Fruit fly (Drosophila melanogaster) whole organism, prepupa: Measurements from ENCODE around the gene alpha-Est9.

Experiments used
- CG10669 ChIP-seq: fragments of 200-800 bp; sonication (Bioruptor generic); optimal IDR thresholded peaks from 3 replicates; lab custom pipeline; 2018; ENCODE audit warnings: missing biosample characterization, mild to moderate bottlenecking, missing genetic modification characterization, moderate library complexity
- CG11762 ChIP-seq: fragments of 200-800 bp; sonication (Bioruptor generic); optimal IDR thresholded peaks from 3 replicates; lab custom pipeline; 2016; ENCODE audit warnings: missing biosample characterization, missing genetic modification characterization; ENCODE audit not compliant: insufficient read depth
- CG15336 ChIP-seq: fragments of 200-800 bp; sonication (Bioruptor generic); IDR thresholded peaks from 2 replicates; pipeline ENCODE4 v1.3.6; 2022; ENCODE audit warnings: missing biosample characterization, missing genetic modification characterization
- CG1621 ChIP-seq: fragments of 200-800 bp; sonication (Bioruptor generic); optimal IDR thresholded peaks from 3 replicates; lab custom pipeline; 2018; ENCODE audit warnings: missing biosample characterization, mild to moderate bottlenecking, missing genetic modification characterization
- CG31627 ChIP-seq: fragments of 200-800 bp; sonication (Bioruptor generic); optimal IDR thresholded peaks from 3 replicates; lab custom pipeline; 2016; ENCODE audit warnings: missing biosample characterization, missing genetic modification characterization
- CG32006 ChIP-seq: fragments of 200-800 bp; sonication (Bioruptor generic); optimal IDR thresholded peaks from 3 replicates; lab custom pipeline; 2017; ENCODE audit warnings: missing biosample characterization, mild to moderate bottlenecking, missing genetic modification characterization
- CG3919 ChIP-seq: fragments of 200-800 bp; sonication (Bioruptor generic); optimal IDR thresholded peaks from 3 replicates; lab custom pipeline; 2016; ENCODE audit warnings: missing biosample characterization, missing genetic modification characterization
- CG4318 ChIP-seq: fragments of 200-800 bp; sonication (Bioruptor generic); optimal IDR thresholded peaks from 3 replicates; lab custom pipeline; 2017; ENCODE audit warnings: missing biosample characterization, mild to moderate bottlenecking, missing genetic modification characterization
- CG6163 ChIP-seq: fragments of 200-800 bp; sonication (Bioruptor generic); IDR thresholded peaks from 3 replicates; pipeline ENCODE4 v1.3.6; 2022; ENCODE audit warnings: missing biosample characterization, missing genetic modification characterization
- CG6276 ChIP-seq: fragments of 200-800 bp; sonication (Bioruptor generic); optimal IDR thresholded peaks from 2 replicates; lab custom pipeline; 2017; ENCODE audit warnings: missing biosample characterization, mild to moderate bottlenecking, missing genetic modification characterization
- CG6792 ChIP-seq: fragments of 200-800 bp; sonication (Bioruptor generic); optimal IDR thresholded peaks from 3 replicates; lab custom pipeline; 2016; ENCODE audit warnings: missing biosample characterization, missing genetic modification characterization
- CG6854 ChIP-seq: fragments of 200-800 bp; sonication (Bioruptor generic); optimal IDR thresholded peaks from 2 replicates; lab custom pipeline; 2017; ENCODE audit warnings: missing biosample characterization, mild to moderate bottlenecking, missing genetic modification characterization
- CG8319 ChIP-seq: fragments of 200-800 bp; sonication (Bioruptor generic); optimal IDR thresholded peaks from 3 replicates; lab custom pipeline; 2016; ENCODE audit warnings: missing biosample characterization, missing genetic modification characterization
- CG9139 ChIP-seq: fragments of 200-800 bp; sonication (Bioruptor generic); optimal IDR thresholded peaks from 3 replicates; lab custom pipeline; 2017; ENCODE audit warnings: missing biosample characterization, mild to moderate bottlenecking, missing genetic modification characterization
- Eip75B ChIP-seq: fragments of 200-800 bp; sonication (Bioruptor generic); optimal IDR thresholded peaks from 3 replicates; lab custom pipeline; 2016; ENCODE audit warnings: missing biosample characterization, missing genetic modification characterization
- Eip78C ChIP-seq: fragments of 200-800 bp; sonication (Bioruptor generic); peaks from one replicate; lab custom pipeline; 2016; ENCODE audit warnings: missing biosample characterization, missing genetic modification characterization
- Eip93F ChIP-seq: fragments of 200-800 bp; sonication (Bioruptor generic); optimal IDR thresholded peaks from 2 replicates; lab custom pipeline; 2016; ENCODE audit warnings: missing biosample characterization, mild to moderate bottlenecking, missing genetic modification characterization
- Ets21C ChIP-seq: fragments of 200-800 bp; sonication (Bioruptor generic); optimal IDR thresholded peaks from 3 replicates; lab custom pipeline; 2016; ENCODE audit warnings: missing biosample characterization, missing genetic modification characterization
- Gug ChIP-seq: fragments of 200-800 bp; sonication (Bioruptor generic); IDR thresholded peaks from 2 replicates; pipeline ENCODE4 v1.3.6; 2022; ENCODE audit warnings: missing biosample characterization, missing genetic modification characterization
- Hr38 ChIP-seq: sonication (Bioruptor generic); optimal IDR thresholded peaks from 2 replicates; lab custom pipeline; 2016; ENCODE audit warnings: missing biosample characterization, missing genetic modification characterization
- Lpt ChIP-seq: fragments of 200-800 bp; sonication (Bioruptor generic); optimal IDR thresholded peaks from 3 replicates; lab custom pipeline; 2016; ENCODE audit warnings: missing biosample characterization, missing genetic modification characterization
- Met ChIP-seq: fragments of 200-800 bp; sonication (Bioruptor generic); optimal IDR thresholded peaks from 3 replicates; lab custom pipeline; 2016; ENCODE audit warnings: missing biosample characterization, missing genetic modification characterization
- OdsH ChIP-seq: fragments of 200-800 bp; sonication (Bioruptor generic); optimal IDR thresholded peaks from 3 replicates; lab custom pipeline; 2016; ENCODE audit warnings: missing biosample characterization, missing genetic modification characterization
- Sox14 ChIP-seq: fragments of 200-800 bp; sonication (Bioruptor generic); optimal IDR thresholded peaks from 3 replicates; lab custom pipeline; 2016; ENCODE audit warnings: missing biosample characterization, missing genetic modification characterization
- Sox15 ChIP-seq: fragments of 200-800 bp; sonication (Bioruptor generic); optimal IDR thresholded peaks from 3 replicates; lab custom pipeline; 2016; ENCODE audit warnings: missing biosample characterization, missing genetic modification characterization
- achi ChIP-seq: fragments of 200-800 bp; sonication (Bioruptor generic); optimal IDR thresholded peaks from 3 replicates; lab custom pipeline; 2016; ENCODE audit warnings: missing biosample characterization, missing genetic modification characterization
- fd59A ChIP-seq: fragments of 200-800 bp; sonication (Bioruptor generic); optimal IDR thresholded peaks from 2 replicates; lab custom pipeline; 2017; ENCODE audit warnings: missing biosample characterization, mild to moderate bottlenecking, missing genetic modification characterization, missing genetic modification reagents
- lz ChIP-seq: fragments of 200-800 bp; sonication (Bioruptor generic); optimal IDR thresholded peaks from 3 replicates; lab custom pipeline; 2016; ENCODE audit warnings: missing biosample characterization, missing genetic modification characterization
- net ChIP-seq: fragments of 200-800 bp; sonication (Bioruptor generic); optimal IDR thresholded peaks from 3 replicates; lab custom pipeline; 2016; ENCODE audit warnings: missing biosample characterization, missing genetic modification characterization
- salr ChIP-seq, 2 experiments: fragments of 200-800 bp; sonication (Bioruptor generic); optimal IDR thresholded peaks; 3 replicates each; lab custom pipeline; 2016 to 2018; ENCODE audit warnings: missing biosample characterization in 2 of 2, missing genetic modification characterization in 2 of 2, mild to moderate bottlenecking in 1 of 2
- svp ChIP-seq: fragments of 200-800 bp; sonication (Bioruptor generic); peaks from one replicate; lab custom pipeline; 2016; ENCODE audit warnings: missing biosample characterization, missing genetic modification characterization
- vri ChIP-seq: fragments of 200-800 bp; sonication (Bioruptor generic); optimal IDR thresholded peaks from 3 replicates; lab custom pipeline; 2016; ENCODE audit warnings: missing biosample characterization, mild to moderate bottlenecking, missing genetic modification characterization

Gene alpha-Est9

DNA sequence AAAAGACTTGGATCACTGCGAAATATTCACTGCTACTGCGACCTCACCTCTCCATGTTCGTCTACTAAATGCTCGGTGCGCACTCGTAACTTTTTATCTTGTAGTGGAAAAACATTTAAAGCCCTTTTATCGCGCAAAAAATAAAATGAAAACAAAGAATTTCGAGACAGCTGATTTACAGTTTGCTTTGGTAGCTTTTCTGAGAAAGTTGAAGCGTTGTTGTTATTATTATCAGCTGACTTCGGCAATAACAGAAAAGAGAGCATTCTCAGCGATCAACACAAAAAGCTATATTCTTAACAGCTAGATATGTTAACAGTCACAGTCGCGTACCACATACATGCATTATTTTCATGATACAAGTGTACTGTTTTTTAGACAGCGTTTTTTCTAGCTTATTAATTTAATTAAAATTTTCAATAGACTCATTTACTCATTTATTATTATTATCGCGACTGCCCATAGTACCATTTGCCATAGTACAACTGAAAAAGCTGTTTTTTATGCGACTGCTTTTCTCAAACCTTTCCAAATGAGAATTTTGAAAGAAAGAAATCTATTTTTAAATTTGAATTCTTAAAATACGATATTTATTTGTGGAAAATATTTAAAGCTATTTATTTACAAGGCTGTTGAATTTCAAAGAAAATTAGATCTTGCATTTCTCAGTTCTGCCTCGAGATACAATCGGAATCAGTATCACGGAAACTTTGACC is 36.4 kb upstream of the alpha-Est9 start, which contains the start of the genes alpha-Est3 and alpha-Est2:
alpha-Est3 (minus strand) TSS at position 487 of the 716 bp plus-strand sequence.
alpha-Est2 (plus strand) TSS at position 666 of the 716 bp plus-strand sequence.
- no peak for TF ChIP-seq Met (GFP tag; lab: Kevin White, UChicago)
- peak; percentile 31 for TF ChIP-seq vri (GFP tag; lab: Kevin White, UChicago)
- TF ChIP-seq salr (GFP tag; optimal IDR thresholded peaks at IDR 0.05; lab: Kevin White, UChicago), result no peak
- TF ChIP-seq CG6163 (GFP tag; lab: Robert Waterston, UW), result no peak
- TF ChIP-seq lz (GFP tag; lab: Kevin White, UChicago), result no peak
- no peak for TF ChIP-seq CG6792 (GFP tag; lab: Kevin White, UChicago)
- no peak for TF ChIP-seq Lpt (GFP tag; lab: Kevin White, UChicago)
- no peak for TF ChIP-seq CG15336 (GFP tag; lab: Robert Waterston, UW)

DNA sequence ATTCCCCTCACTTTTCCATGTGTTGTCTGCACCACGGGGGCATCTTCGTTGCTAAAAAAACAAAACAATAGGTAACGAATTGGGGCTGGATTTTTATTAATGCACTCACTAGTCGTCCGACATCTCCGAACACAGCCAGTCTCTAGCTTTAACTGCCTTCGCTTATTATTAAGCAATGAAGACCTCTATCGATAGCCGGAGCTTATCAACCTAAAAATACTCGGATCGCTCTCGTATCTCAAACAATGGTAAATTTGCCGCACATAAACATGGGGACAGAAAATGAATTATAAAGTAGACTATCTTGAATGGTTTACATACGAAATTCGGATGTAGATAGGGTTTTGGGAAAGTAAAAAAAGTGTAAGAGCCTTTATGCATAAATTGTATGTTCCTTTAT is 33.5 kb upstream of the alpha-Est9 start, which contains the start of gene alpha-Est4:
alpha-Est4 (minus strand) TSS at position 181 of the 400 bp plus-strand sequence.
- TF ChIP-seq vri (GFP tag; lab: Kevin White, UChicago) (peak; percentile 60), lz (GFP tag; lab: Kevin White, UChicago) (no peak)

DNA sequence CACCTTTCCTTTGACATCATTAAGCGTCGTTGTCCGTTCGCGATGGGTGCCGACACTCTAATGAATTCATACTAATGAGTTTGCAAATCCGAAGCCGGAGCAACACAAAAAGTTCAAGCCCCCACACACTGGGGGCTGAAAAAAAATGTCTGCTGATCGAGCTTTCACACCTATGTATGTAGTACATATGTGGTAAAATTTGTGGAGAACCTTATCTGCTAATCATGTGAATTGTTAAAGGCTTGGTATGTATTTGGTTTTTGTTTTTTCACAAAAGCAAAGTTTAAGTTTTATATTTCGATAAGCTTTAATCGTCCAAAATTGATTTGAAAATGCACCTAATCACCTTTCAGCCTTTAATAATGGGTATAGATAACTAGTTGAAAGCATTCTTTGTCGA is 31.4 kb upstream of the alpha-Est9 start, which contains the start of gene alpha-Est5:
alpha-Est5 (minus strand) TSS at position 110 of the 400 bp plus-strand sequence.
- TF ChIP-seq CG32006 (GFP tag; lab: Kevin White, UChicago), result no peak
- peak; percentile 76 for TF ChIP-seq svp (GFP tag; lab: Kevin White, UChicago)
- TF ChIP-seq Sox15 (GFP tag; lab: Kevin White, UChicago), result no peak
- no peak for TF ChIP-seq Sox14 (GFP tag; lab: Kevin White, UChicago)
- no peak for TF ChIP-seq CG11762
- peak; percentile 10 for TF ChIP-seq vri (GFP tag; lab: Kevin White, UChicago)

DNA sequence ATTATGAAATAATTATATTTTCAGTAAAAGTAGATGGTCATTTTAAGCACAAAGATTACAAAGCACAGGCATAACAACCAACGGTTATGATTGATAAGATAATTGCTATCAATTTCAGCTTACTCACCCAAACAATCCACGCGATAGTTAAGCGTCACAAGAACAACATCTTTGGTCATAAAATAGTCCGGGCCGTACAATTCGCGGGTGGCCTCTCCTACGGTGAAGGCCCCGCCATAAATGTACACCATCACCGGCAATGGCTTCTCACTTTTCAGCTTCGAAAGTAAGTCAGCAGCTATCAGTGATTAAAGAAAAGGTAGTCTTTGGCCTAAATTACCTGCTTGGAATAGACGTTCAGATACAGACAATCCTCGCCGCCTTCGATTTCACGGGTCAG is 30.7 kb upstream of the alpha-Est9 start:
- TF ChIP-seq vri (GFP tag; lab: Kevin White, UChicago) (peak; percentile 5), CG31627 (no peak)

DNA sequence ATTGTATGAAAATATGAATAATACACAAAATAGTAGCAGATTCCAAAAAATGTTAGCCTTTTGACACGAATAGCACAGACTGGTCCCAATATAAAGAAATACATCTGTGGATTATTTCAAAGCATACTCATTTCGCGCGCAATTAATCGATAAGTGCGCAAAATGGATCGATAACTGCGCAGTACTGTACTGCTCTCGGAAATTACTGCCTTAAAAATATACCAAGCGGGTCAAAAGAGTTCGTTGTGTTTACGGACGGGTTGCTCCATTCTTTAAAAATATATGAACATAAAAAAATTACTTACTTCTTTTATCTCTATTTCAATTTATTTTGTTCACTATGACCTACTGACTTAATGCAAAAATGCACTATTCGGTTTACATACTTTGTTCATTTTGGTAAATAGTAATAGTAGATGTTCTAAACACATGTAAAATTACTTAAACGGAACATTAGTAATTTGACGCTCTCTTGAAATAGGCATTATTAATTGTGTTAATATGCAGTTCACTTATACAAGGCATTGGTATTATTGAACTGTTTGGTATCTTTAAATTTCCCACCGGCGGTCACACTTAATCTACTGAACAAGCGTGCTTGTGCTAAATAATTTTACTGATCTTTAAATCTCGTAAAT is 25.4 kb upstream of the alpha-Est9 start, which contains the start of the genes Rtnl2 and alphaTub84D:
Rtnl2 (minus strand) TSS at position 58 of the 638 bp plus-strand sequence.
alphaTub84D (plus strand) TSS at position 570 of the 638 bp plus-strand sequence.
- TF ChIP-seq Ets21C, result no peak
- peak; percentile 46 for TF ChIP-seq Eip78C (GFP tag; lab: Kevin White, UChicago)
- no peak for TF ChIP-seq CG4318
- TF ChIP-seq net, result no peak
- peak; percentile 19 for TF ChIP-seq Sox14 (GFP tag; lab: Kevin White, UChicago)
- TF ChIP-seq achi, result no peak
- TF ChIP-seq OdsH, result no peak
- peak; percentile 80 for TF ChIP-seq svp (GFP tag; lab: Kevin White, UChicago)
- no peak for TF ChIP-seq lz (GFP tag; lab: Kevin White, UChicago)
- no peak for TF ChIP-seq Hr38 (GFP tag; lab: Kevin White, UChicago)
- TF ChIP-seq CG3919 (GFP tag; lab: Kevin White, UChicago), result no peak
- no peak for TF ChIP-seq salr (GFP tag; optimal IDR thresholded peaks at IDR 0.05; lab: Kevin White, UChicago)
- no peak for TF ChIP-seq fd59A (GFP tag; lab: Kevin White, UChicago)
- TF ChIP-seq Eip93F (GFP tag; lab: Kevin White, UChicago), result no peak
- TF ChIP-seq vri (GFP tag; lab: Kevin White, UChicago), result no peak
- TF ChIP-seq CG9139, result no peak
- TF ChIP-seq CG1621, result no peak
- no peak for TF ChIP-seq Eip75B
- no peak for TF ChIP-seq CG8319 (GFP tag; lab: Kevin White, UChicago)
- no peak for TF ChIP-seq CG10669

DNA sequence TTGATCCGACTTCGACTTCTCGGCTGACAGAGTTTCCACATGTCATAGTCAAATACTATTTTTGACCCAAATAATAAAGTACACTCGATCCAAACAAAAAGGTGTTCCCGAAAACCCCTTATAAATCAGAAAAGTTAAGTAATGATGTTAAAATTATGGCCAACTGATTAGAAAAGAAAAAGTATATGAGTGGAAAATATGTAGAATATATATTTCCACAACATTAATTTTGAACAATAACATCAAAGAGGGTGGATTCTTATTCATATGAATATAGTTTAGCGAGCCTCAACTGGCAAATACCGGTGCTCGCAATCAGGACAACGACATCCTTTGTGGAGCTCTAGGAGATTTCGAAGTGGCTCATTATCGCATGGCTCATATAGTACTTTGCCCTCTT is 23.8 kb upstream of the alpha-Est9 start, which contains the start of gene alpha-Est6:
alpha-Est6 (minus strand) TSS at position 101 of the 400 bp plus-strand sequence.
- TF ChIP-seq CG8319 (GFP tag; lab: Kevin White, UChicago) (no peak), salr (GFP tag; optimal IDR thresholded peaks at IDR 0.05; lab: Kevin White, UChicago) (no peak), Eip93F (GFP tag; lab: Kevin White, UChicago) (no peak), Sox14 (GFP tag; lab: Kevin White, UChicago) (no peak), Gug (GFP tag; lab: Robert Waterston, UW) (no peak), vri (GFP tag; lab: Kevin White, UChicago) (no peak), CG6276 (no peak), CG31627 (no peak), Lpt (GFP tag; lab: Kevin White, UChicago) (no peak), CG11762 (no peak), fd59A (GFP tag; lab: Kevin White, UChicago) (no peak), OdsH (no peak), CG6854 (GFP tag; lab: Kevin White, UChicago) (no peak)
